Fruit fly (Drosophila melanogaster): ENCODE results near the gene Rox8.

The Rox8 gene

DNA sequence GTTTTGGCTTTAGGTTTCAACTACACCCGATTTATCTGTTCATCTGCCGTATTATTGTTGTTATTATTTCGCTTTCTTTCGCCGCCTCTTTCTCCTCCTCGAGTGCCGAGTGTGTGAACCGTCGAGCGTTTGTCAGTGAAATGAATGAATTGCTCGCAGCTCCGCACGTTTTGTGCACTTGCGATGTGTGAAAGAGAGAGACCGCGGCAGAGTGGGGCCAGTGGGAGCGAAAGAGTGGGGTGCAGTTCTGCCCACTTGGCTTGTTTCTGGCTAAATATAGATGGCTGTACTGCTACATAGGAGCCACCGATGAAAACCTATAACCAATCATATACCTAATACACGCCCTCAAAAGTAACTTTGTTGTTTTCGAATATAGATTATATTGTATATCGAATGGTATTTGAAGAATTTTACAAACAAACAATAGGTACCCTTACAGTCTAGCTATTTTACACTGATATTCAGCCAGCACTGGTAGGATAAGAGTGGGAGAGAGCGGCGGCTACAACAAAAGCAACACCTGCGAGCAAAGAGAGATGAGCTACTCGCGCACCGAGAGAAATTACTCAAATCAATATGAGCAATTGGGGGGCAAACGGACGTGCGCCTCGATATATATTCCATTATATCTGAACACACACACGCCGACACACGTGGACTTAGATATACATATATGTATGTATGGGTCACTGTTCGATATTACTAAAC is 41.5 kb downstream of the Rox8 start (continued):
- TF ChIP-seq CG6175 (GFP tag; IDR thresholded peaks at IDR 0.05) (no peak), CG7963 (GFP tag; IDR thresholded peaks at IDR 0.05; ENCODE audit: partially characterized antibody) (no peak), Rx (GFP tag; IDR thresholded peaks at IDR 0.05) (no peak), Awh (GFP tag; IDR thresholded peaks at IDR 0.05) (no peak), CG6683 (GFP tag; optimal IDR thresholded peaks at IDR 0.05) (no peak), croc (GFP tag; conservative IDR thresholded peaks at IDR 0.05) (no peak), Sry-β (GFP tag; optimal IDR thresholded peaks at IDR 0.05) (peak; percentile 96), ATbp (GFP tag; optimal IDR thresholded peaks at IDR 0.05) (no peak), tup (GFP tag; optimal IDR thresholded peaks at IDR 0.05) (no peak), CG30403 (GFP tag; optimal IDR thresholded peaks at IDR 0.05) (no peak), CG13424 (tag; optimal IDR thresholded peaks at IDR 0.05) (no peak), NfI (GFP tag; optimal IDR thresholded peaks at IDR 0.05) (no peak), HmgZ (tag; optimal IDR thresholded peaks at IDR 0.05) (peak; percentile 13), nau (GFP tag; optimal IDR thresholded peaks at IDR 0.05) (peak; percentile 1), CG8765 (GFP tag; IDR thresholded peaks at IDR 0.05) (0 out of 2 replicates have a peak, but pooled peaks have one; percentile 7), Aef1 (GFP tag; IDR thresholded peaks at IDR 0.05) (0 out of 3 replicates have a peak, but pooled peaks have one; percentile 26), yki (optimal IDR thresholded peaks at IDR 0.05) (no peak), vfl (GFP tag; optimal IDR thresholded peaks at IDR 0.05) (no peak), fd64A (GFP tag; optimal IDR thresholded peaks at IDR 0.05) (no peak), rib (GFP tag; IDR thresholded peaks at IDR 0.05) (no peak), Oaz (GFP tag; IDR thresholded peaks at IDR 0.05) (no peak), CG31365 (tag; optimal IDR thresholded peaks at IDR 0.05) (peak; percentile 20), CG15514 (GFP tag; optimal IDR thresholded peaks at IDR 0.05) (peak; percentile 8), pan (optimal IDR thresholded peaks at IDR 0.05) (no peak), pan (GFP tag; optimal IDR thresholded peaks at IDR 0.05 in 1 of 2, IDR thresholded peaks at IDR 0.05 in 1 of 2) (peak in 1 of 2 experiments; percentile 19), BtbVII (GFP tag; optimal IDR thresholded peaks at IDR 0.05) (no peak), al (GFP tag; IDR thresholded peaks at IDR 0.05) (peak; percentile 29; the same call in 1 of the 2 replicates), Bdp1 (GFP tag; optimal IDR thresholded peaks at IDR 0.05) (no peak), row (GFP tag; IDR thresholded peaks at IDR 0.05) (peak; percentile 94), HLH3B (GFP tag; IDR thresholded peaks at IDR 0.05) (no peak), bsh (GFP tag; optimal IDR thresholded peaks at IDR 0.05) (no peak), CrebB (tag; optimal IDR thresholded peaks at IDR 0.05) (no peak), CG8388 (GFP tag; optimal IDR thresholded peaks at IDR 0.05) (no peak), Usf (GFP tag; optimal IDR thresholded peaks at IDR 0.05) (no peak), CG17568 (GFP tag; optimal IDR thresholded peaks at IDR 0.05) (no peak), unpg (GFP tag; optimal IDR thresholded peaks at IDR 0.05) (no peak), CG1792 (GFP tag; optimal IDR thresholded peaks at IDR 0.05) (no peak), sisA (GFP tag; IDR thresholded peaks at IDR 0.05) (no peak), Ptx1 (GFP tag; IDR thresholded peaks at IDR 0.05) (peak; percentile 19; the same call in 1 of the 2 replicates), Poxn (GFP tag; IDR thresholded peaks at IDR 0.05) (no peak), sd (tag; optimal IDR thresholded peaks at IDR 0.05) (peak; percentile 8), CG10321 (GFP tag; IDR thresholded peaks at IDR 0.05) (no peak), TFAM (GFP tag; optimal IDR thresholded peaks at IDR 0.05) (no peak), CG9797 (GFP tag; optimal IDR thresholded peaks at IDR 0.05) (no peak), MBD-R2 (GFP tag; IDR thresholded peaks at IDR 0.05) (no peak), CG11085 (GFP tag; IDR thresholded peaks at IDR 0.05) (no peak), lbe (GFP tag; optimal IDR thresholded peaks at IDR 0.05) (no peak), CG43689 (GFP tag; IDR thresholded peaks at IDR 0.05) (no peak), otp (GFP tag; IDR thresholded peaks at IDR 0.05) (0 out of 3 replicates have a peak, but pooled peaks have one; percentile 22), schlank (tag; optimal IDR thresholded peaks at IDR 0.05) (no peak)

Measured in whole organism, embryonic.